Fruit fly (Drosophila melanogaster): Measurements from ENCODE around the gene BBS5.

- TF ChIP-seq CG8924 (tag; optimal IDR thresholded peaks at IDR 0.05) (no peak), CG15479 (GFP tag; optimal IDR thresholded peaks at IDR 0.05) (no peak)
Observed at dm6 chr3R:4768711-4769239, 47.3 kb upstream of the BBS5 start.
